Fruit fly (Drosophila melanogaster): Measurements from ENCODE around the gene ct.

- TF ChIP-seq CG7045 (GFP tag; optimal IDR thresholded peaks at IDR 0.05) (no peak), kay (GFP tag; ENCODE audit: borderline replicate concordance) (no peak), CG33017 (tag; optimal IDR thresholded peaks at IDR 0.05) (no peak), cnc (optimal IDR thresholded peaks at IDR 0.05) (no peak), toe (GFP tag; optimal IDR thresholded peaks at IDR 0.05) (no peak), tj (GFP tag; optimal IDR thresholded peaks at IDR 0.05) (no peak), ovo (GFP tag; optimal IDR thresholded peaks at IDR 0.05) (no peak), CG7101 (tag; optimal IDR thresholded peaks at IDR 0.05) (no peak), Clk (GFP tag; optimal IDR thresholded peaks at IDR 0.05) (no peak), Crg-1 (GFP tag; optimal IDR thresholded peaks at IDR 0.05) (no peak), pad (GFP tag; optimal IDR thresholded peaks at IDR 0.05) (no peak), CG14711 (tag; optimal IDR thresholded peaks at IDR 0.05) (no peak)
Measured at dm6 chrX:7688871-7689270, 80.6 kb downstream of the ct start.

All from whole organism, adult.